Worm (Caenorhabditis elegans): ENCODE data around the gene dsb-2.

Gene dsb-2

DNA sequence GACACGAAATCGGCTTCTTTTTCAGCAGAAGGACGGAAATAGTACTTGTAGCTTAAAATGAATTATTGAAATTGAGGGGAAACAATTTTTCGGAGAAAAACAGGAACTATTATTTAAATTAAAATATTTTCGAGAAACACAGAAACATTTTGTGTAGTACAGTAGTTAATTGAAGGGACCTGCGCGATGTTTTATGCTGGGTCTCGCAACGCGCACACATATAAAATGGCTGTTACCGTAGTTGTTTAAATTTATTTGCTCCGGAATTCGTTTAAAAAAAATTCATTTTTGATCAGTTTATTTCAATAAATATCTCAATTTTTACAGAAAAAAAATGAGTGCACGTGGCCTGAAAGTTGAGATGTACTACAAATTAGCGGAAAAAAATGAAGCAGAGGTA is at the start of gene dsb-2:
Gene dsb-2, plus strand, starts transcription at position 328 of the 400 bp plus-strand sequence.
- no peak for TF ChIP-seq unc-62 (GFP tag; optimal IDR thresholded peaks at IDR 0.05)

DNA sequence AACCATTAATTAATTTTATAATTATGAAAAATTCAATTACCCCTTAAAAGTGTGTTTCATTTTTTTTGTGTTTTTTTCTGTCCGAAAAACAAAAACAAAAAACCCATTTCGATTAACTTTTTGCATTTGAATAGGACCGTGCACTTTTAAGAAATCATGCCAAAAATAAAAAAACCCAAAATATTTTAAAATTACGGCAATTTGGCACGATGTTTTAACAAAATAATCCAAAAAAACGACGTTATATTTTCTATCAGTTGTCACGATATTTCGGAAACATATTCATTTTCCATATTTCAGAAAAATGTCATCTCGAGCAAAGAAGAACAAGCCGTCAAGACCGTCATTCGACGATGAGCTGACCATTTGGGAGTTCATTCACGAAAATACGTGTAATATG is 49.2 kb upstream of the dsb-2 start, which contains the start of gene tebp-1:
Gene tebp-1, plus strand, starts transcription at position 301 of the 400 bp plus-strand sequence.
- TF ChIP-seq unc-62 (GFP tag; optimal IDR thresholded peaks at IDR 0.05), result no peak

DNA sequence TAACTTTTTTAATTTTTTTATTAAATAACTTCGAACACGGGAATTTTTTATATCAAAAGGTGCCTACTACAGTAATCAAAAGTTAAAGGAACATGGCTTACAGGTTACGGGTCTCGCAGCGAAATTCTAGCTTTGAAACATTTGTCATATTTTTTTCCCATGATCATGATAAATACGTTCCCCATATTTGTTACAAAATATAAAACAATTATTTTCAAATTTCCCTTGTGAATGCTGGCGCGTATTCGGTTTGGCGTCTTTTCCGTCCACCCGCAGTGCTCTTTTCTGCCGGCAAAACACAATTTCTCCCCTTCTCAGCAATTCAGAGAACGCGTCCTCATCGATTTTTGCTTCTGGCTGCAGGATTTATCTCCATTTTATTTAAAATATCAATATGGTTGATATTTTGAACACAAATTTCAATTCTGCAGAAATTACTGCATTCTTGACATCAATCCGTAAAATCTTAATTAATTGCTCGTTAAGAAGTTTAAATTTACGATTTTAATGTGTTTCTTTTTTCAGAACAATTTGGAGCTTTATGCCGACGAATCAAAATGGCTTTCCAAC is 45.6 kb upstream of the dsb-2 start, which contains the start of gene imb-2:
Gene imb-2, plus strand, starts transcription at position 520 of the 570 bp plus-strand sequence.
- TF ChIP-seq unc-62 (GFP tag; optimal IDR thresholded peaks at IDR 0.05), result no peak

- no peak for TF ChIP-seq unc-62 (GFP tag; optimal IDR thresholded peaks at IDR 0.05)
These were observed 36.3 kb upstream of the dsb-2 start for ce11 chrII:14374594-14374993.

ce11 chrII:14377796-14378195 is 33.1 kb upstream of the dsb-2 start, which contains the start of gene acr-20:
Gene acr-20, minus strand, starts transcription at chrII:14377896.
- TF ChIP-seq unc-62 (GFP tag; optimal IDR thresholded peaks at IDR 0.05), result no peak

ce11 chrII:14380778-14381177 is 30.1 kb upstream of the dsb-2 start:
- TF ChIP-seq unc-62 (GFP tag; optimal IDR thresholded peaks at IDR 0.05), result no peak

ce11 chrII:14381450-14381849 is 29.4 kb upstream of the dsb-2 start, which contains the start of gene sdz-26:
Gene sdz-26, plus strand, starts transcription at chrII:14381750.
- TF ChIP-seq unc-62 (GFP tag; optimal IDR thresholded peaks at IDR 0.05), result no peak

DNA sequence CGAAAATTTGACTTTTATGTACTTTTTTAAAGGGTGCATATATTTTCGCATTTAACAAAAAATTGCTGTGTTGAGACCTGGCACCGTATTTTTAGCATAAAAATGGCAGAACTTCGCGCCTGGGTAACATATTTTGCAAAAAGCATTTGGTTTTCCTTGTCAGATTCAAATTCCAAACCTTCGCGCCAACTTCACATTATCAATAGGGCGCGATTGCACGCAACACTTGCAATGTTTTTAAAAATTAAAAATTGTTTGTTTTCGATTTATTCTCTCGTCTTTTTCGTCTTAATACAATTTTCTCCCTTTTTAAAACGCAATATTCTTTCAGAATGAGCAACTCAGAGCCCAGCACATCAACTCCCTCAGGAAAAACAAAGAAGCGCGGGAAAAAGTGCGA is 27.3 kb upstream of the dsb-2 start, which contains the start of gene mes-2:
Gene mes-2, plus strand, starts transcription at position 330 of the 400 bp plus-strand sequence.
- no peak for TF ChIP-seq unc-62 (GFP tag; optimal IDR thresholded peaks at IDR 0.05)

DNA sequence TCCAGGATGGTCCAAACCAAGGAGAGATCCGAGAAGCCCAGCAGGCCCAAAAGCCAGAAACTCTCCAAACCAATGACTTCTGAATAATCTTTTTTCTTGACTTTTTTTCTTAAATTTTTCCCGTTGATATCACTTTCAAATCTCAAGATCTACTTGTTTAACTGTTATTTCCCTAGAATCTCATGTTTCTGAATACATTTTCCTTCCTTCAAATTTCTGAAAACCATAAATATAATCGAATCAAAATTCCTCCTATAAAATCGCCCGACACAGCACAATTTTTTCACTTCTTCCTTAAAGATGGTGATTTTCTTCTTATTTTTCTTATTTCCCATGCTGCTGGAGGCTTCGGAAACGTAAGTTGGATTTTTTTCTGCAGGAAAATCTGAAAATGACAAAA is 22.7 kb upstream of the dsb-2 start, which contains the start of gene F26H11.8:
Gene F26H11.8, plus strand, starts transcription at position 301 of the 400 bp plus-strand sequence.
- no peak for TF ChIP-seq unc-62 (GFP tag; optimal IDR thresholded peaks at IDR 0.05)

- TF ChIP-seq unc-62 (GFP tag; optimal IDR thresholded peaks at IDR 0.05), result no peak
These were observed 20.7 kb upstream of the dsb-2 start, which contains the start of the genes kbp-3 and nurf-1 for ce11 chrII:14390036-14390763. Gene kbp-3, minus strand, starts transcription at chrII:14390078. Gene nurf-1, plus strand, starts transcription at chrII:14390713.

DNA sequence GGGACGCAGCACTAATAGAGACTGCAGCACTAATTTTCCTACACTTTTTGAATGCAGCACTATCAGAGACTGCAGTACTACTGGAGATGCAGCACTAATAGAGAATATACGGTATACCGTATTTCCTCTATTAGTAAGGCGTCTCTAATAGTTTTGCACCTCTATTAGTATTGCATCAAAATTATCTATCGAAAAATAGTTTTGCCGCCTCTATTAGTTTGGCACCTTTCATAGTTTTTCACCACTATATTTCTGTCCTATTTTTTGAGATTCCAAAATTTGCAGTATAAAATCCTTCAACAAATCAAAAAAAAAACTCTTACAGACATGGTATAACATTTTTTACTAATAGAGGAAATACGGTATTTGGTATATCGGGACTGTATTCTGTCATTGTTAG is 17.1 kb upstream of the dsb-2 start:
- no peak for TF ChIP-seq unc-62 (GFP tag; optimal IDR thresholded peaks at IDR 0.05)

DNA sequence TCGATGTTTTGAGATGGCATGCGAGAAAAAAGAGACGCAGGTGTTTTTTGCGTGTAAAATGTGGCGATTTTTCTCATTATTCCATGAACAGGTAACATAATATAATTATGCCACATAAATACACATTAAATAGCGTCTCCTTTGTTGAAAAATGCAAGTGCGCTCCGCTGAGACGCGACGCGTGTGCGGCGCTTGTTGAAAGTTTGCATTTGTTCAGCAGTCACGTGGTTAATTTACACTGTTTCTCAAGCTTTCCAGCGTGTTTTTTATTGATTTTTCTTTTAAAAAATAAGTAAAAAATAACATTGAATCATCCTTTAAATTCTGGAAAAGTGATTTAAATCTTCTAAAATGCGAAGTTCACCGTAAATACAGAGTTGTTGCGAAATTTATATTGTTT is 11.3 kb upstream of the dsb-2 start:
- TF ChIP-seq unc-62 (GFP tag; optimal IDR thresholded peaks at IDR 0.05), result no peak

ce11 chrII:14401098-14401497 is 9.8 kb upstream of the dsb-2 start:
- no peak for TF ChIP-seq unc-62 (GFP tag; optimal IDR thresholded peaks at IDR 0.05)

DNA sequence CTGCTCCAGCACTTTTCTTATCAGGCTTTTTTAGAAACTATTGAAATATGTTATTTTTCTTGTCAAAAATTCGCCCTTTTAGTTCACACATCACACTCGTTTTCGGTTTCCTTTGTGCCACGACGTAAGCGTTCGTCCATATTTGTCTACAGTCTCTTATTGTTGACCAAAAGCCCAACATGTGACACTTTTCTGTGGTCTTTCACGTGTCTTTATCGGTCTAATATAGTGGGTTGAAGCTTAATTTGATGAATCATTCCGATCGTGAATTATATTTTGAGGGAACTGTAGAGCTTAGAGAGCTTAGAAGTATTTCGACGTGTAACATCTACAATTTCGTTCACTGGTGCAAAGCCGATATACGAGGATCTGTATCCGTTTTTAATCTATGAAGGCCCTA is 6.6 kb upstream of the dsb-2 start:
- no peak for TF ChIP-seq unc-62 (GFP tag; optimal IDR thresholded peaks at IDR 0.05)

- TF ChIP-seq unc-62 (GFP tag; optimal IDR thresholded peaks at IDR 0.05), result no peak
These were observed 6.0 kb upstream of the dsb-2 start for ce11 chrII:14404741-14405488.

DNA sequence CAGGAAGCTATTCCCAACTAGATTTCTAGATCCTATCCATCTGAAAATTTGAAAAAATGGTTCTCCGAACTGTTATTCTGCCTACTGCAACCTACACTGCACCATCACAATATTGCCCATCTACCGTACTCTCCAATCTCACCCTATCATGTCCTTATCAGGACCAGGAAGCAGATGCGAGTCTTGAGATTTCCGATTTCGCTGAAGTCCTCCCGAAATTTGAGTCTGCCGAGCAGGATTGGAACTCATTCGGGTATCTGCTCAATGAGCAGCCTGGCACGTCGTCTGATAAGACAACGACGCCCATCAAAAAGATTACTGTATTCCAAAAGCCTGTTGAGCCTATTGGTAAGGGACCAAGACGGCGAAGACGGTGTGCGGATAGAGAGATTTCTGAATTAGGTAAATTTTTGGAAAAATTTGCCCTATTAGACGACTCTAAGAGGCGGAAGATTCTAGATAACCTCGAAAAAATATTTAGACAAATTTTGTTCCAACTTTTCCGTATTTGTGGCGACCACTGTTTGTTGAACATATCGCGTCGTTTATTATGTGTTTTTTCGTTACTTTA is 5.3 kb upstream of the dsb-2 start:
- TF ChIP-seq unc-62 (GFP tag; optimal IDR thresholded peaks at IDR 0.05), result no peak

Data from whole organism, dauer.